Worm (Caenorhabditis elegans) whole organism, young adult: ENCODE measurements around the gene aakg-1.

Source experiments
- B0035.1 ChIP-seq: sonication (generic microtip); optimal IDR thresholded peaks from 2 replicates; lab custom pipeline; 2016; ENCODE audit warnings: missing genetic modification characterization, mild to moderate bottlenecking, missing compliant biosample characterization, missing genotype, missing genetic modification reagents
- B0336.3 ChIP-seq: fragments of 200-800 bp; sonication (Bioruptor generic); IDR thresholded peaks from 2 replicates; pipeline ENCODE4 v1.3.6; 2022; ENCODE audit warnings: missing genetic modification characterization, missing compliant biosample characterization
- F23B12.7 ChIP-seq: sonication (generic microtip); optimal IDR thresholded peaks from 2 replicates; lab custom pipeline; 2017; ENCODE audit warnings: missing genetic modification characterization, mild to moderate bottlenecking, missing compliant biosample characterization, antibody characterized with exemption, moderate library complexity; ENCODE audit not compliant: insufficient read depth
- F39B2.1 ChIP-seq: fragments of 200-800 bp; sonication (Bioruptor generic); IDR thresholded peaks from 2 replicates; pipeline ENCODE4 v1.3.6; 2022; ENCODE audit warnings: missing genetic modification reagents, missing genetic modification characterization, missing compliant biosample characterization
- F49E8.2 ChIP-seq: sonication (generic microtip); optimal IDR thresholded peaks from 3 replicates; lab custom pipeline; 2017; ENCODE audit warnings: missing genetic modification characterization, mild to moderate bottlenecking, missing compliant biosample characterization, antibody characterized with exemption, moderate library complexity; ENCODE audit not compliant: insufficient read depth
- K12H6.12 ChIP-seq: fragments of 200-800 bp; sonication (Bioruptor generic); optimal IDR thresholded peaks from 2 replicates; lab custom pipeline; 2018; ENCODE audit warnings: mild to moderate bottlenecking, missing genetic modification characterization, missing compliant biosample characterization
- Y67H2A.10 ChIP-seq: fragments of 200-800 bp; sonication (Bioruptor generic); conservative IDR thresholded peaks from 2 replicates; pipeline ENCODE4 v1.3.6; 2022; ENCODE audit warnings: missing genetic modification reagents, missing genetic modification characterization, missing compliant biosample characterization
- Y95B8A.8 ChIP-seq: fragments of 200-800 bp; sonication (Bioruptor generic); IDR thresholded peaks from 2 replicates; pipeline ENCODE4 v1.3.6; 2022; ENCODE audit warnings: missing genetic modification reagents, missing genetic modification characterization, missing compliant biosample characterization
- ZK185.1 ChIP-seq: sonication (generic microtip); optimal IDR thresholded peaks from 2 replicates; lab custom pipeline; 2016; ENCODE audit warnings: mild to moderate bottlenecking, missing genetic modification characterization, missing compliant biosample characterization; ENCODE audit not compliant: poor library complexity, severe bottlenecking
- akir-1 ChIP-seq: fragments of 200-800 bp; sonication (Bioruptor generic); optimal IDR thresholded peaks from 2 replicates; lab custom pipeline; 2018; ENCODE audit warnings: mild to moderate bottlenecking, missing genetic modification characterization, moderate library complexity, missing compliant biosample characterization
- ama-1 ChIP-seq, 3 experiments: fragments of 150-350 bp in 1 of 3; sonication (generic microtip) in 2 of 3; optimal IDR thresholded peaks; 2 replicates each; lab custom pipeline; 2014 to 2018; ENCODE audit warnings: missing biosample characterization in 2 of 3, missing genetic modification characterization in 2 of 3, missing genetic modification reagents in 2 of 3
- attf-5 ChIP-seq: fragments of 200-800 bp; sonication (Bioruptor generic); optimal IDR thresholded peaks from 2 replicates; lab custom pipeline; 2018; ENCODE audit warnings: mild to moderate bottlenecking, missing genetic modification characterization, missing compliant biosample characterization
- bed-1 ChIP-seq: fragments of 200-800 bp; sonication (Bioruptor generic); IDR thresholded peaks from 2 replicates; pipeline ENCODE4 v1.3.6; 2022; ENCODE audit warnings: missing genetic modification reagents, missing genetic modification characterization, missing compliant biosample characterization
- ccch-3 ChIP-seq: fragments of 200-800 bp; sonication (Bioruptor generic); optimal IDR thresholded peaks from 2 replicates; lab custom pipeline; 2018; ENCODE audit warnings: mild to moderate bottlenecking, missing genetic modification characterization, missing compliant biosample characterization
- cebp-1 ChIP-seq, 2 experiments: fragments of 200-800 bp in 1 of 2; sonication (Bioruptor generic) in 1 of 2; sonication (generic microtip) in 1 of 2; IDR thresholded peaks in 1 of 2; optimal IDR thresholded peaks in 1 of 2; 2 replicates each; pipeline versions ENCODE4 v1.3.6 to Lab custom; 2017 to 2022; ENCODE audit warnings: missing compliant biosample characterization in 2 of 2, missing genetic modification characterization in 2 of 2, mild to moderate bottlenecking in 1 of 2, missing genetic modification reagents in 1 of 2, moderate library complexity in 1 of 2
- ceh-40 ChIP-seq: fragments of 200-800 bp; sonication (Bioruptor generic); IDR thresholded peaks from 2 replicates; pipeline ENCODE4 v1.3.6; 2022; ENCODE audit warnings: missing genetic modification characterization, missing compliant biosample characterization
- efl-1 ChIP-seq: fragments of 150-350 bp; optimal IDR thresholded peaks from 2 replicates; lab custom pipeline; 2014; ENCODE audit warnings: missing biosample characterization, missing genetic modification reagents, missing genetic modification characterization
- egrh-3 ChIP-seq: fragments of 200-800 bp; sonication (Bioruptor generic); IDR thresholded peaks from 2 replicates; pipeline ENCODE4 v1.3.6; 2022; ENCODE audit warnings: missing genetic modification reagents, missing genetic modification characterization, missing compliant biosample characterization
- ekl-4 ChIP-seq: fragments of 200-800 bp; sonication (Bioruptor generic); IDR thresholded peaks from 2 replicates; pipeline ENCODE4 v1.3.6; 2022; ENCODE audit warnings: missing genetic modification reagents, missing genetic modification characterization, missing compliant biosample characterization
- hmg-1.2 ChIP-seq: fragments of 200-800 bp; sonication (Bioruptor generic); IDR thresholded peaks from 2 replicates; pipeline ENCODE4 v1.3.6; 2022; ENCODE audit warnings: missing genetic modification reagents, missing genetic modification characterization, missing compliant biosample characterization
- hmg-20 ChIP-seq: fragments of 200-800 bp; sonication (Bioruptor generic); IDR thresholded peaks from 2 replicates; pipeline ENCODE4 v1.3.6; 2022; ENCODE audit warnings: missing genetic modification reagents, missing genetic modification characterization, missing compliant biosample characterization
- let-526 ChIP-seq: fragments of 200-800 bp; sonication (Bioruptor generic); IDR thresholded peaks from 2 replicates; pipeline ENCODE4 v1.3.6; 2022; ENCODE audit warnings: missing genetic modification reagents, missing genetic modification characterization, missing compliant biosample characterization
- let-607 ChIP-seq, 2 experiments: fragments of 200-800 bp in 1 of 2; sonication (Bioruptor generic) in 1 of 2; sonication (generic microtip) in 1 of 2; optimal IDR thresholded peaks; 2 replicates each; lab custom pipeline; 2016 to 2018; ENCODE audit warnings: mild to moderate bottlenecking in 2 of 2, missing compliant biosample characterization in 2 of 2, missing genetic modification characterization in 2 of 2, moderate library complexity in 2 of 2, missing genotype in 1 of 2
- lin-54 ChIP-seq: fragments of 200-800 bp; sonication (Bioruptor generic); optimal IDR thresholded peaks from 2 replicates; lab custom pipeline; 2018; ENCODE audit warnings: mild to moderate bottlenecking, missing genetic modification characterization, missing compliant biosample characterization
- lir-1 ChIP-seq: fragments of 200-800 bp; sonication (Bioruptor generic); conservative IDR thresholded peaks from 2 replicates; pipeline ENCODE4 v1.3.6; 2022; ENCODE audit warnings: missing genetic modification reagents, missing genetic modification characterization, missing compliant biosample characterization
- lsl-1 ChIP-seq: fragments of 200-800 bp; sonication (Bioruptor generic); optimal IDR thresholded peaks from 2 replicates; lab custom pipeline; 2018; ENCODE audit warnings: mild to moderate bottlenecking, missing genetic modification characterization, moderate library complexity, missing compliant biosample characterization
- madf-3 ChIP-seq: fragments of 200-800 bp; sonication (Bioruptor generic); IDR thresholded peaks from 2 replicates; pipeline ENCODE4 v1.3.6; 2022; ENCODE audit warnings: missing genetic modification reagents, missing genetic modification characterization, missing compliant biosample characterization
- madf-6 ChIP-seq: fragments of 200-800 bp; sonication (Bioruptor generic); IDR thresholded peaks from 2 replicates; pipeline ENCODE4 v1.3.6; 2022; ENCODE audit warnings: missing genetic modification reagents, missing genetic modification characterization, missing compliant biosample characterization
- madf-8 ChIP-seq: fragments of 200-800 bp; sonication (Bioruptor generic); conservative IDR thresholded peaks from 2 replicates; pipeline ENCODE4 v1.3.6; 2022; ENCODE audit warnings: missing genetic modification reagents, missing genetic modification characterization, missing compliant biosample characterization
- mel-28 ChIP-seq: sonication (generic microtip); optimal IDR thresholded peaks from 2 replicates; lab custom pipeline; 2016; ENCODE audit warnings: borderline replicate concordance, mild to moderate bottlenecking, missing genetic modification characterization, missing compliant biosample characterization
- mxl-1 ChIP-seq: sonication (generic microtip); optimal IDR thresholded peaks from 2 replicates; lab custom pipeline; 2016; ENCODE audit warnings: missing genetic modification characterization, missing compliant biosample characterization
- nfya-2 ChIP-seq: fragments of 200-800 bp; sonication (Bioruptor generic); IDR thresholded peaks from 2 replicates; pipeline ENCODE4 v1.3.6; 2022; ENCODE audit warnings: missing genetic modification reagents, missing genetic modification characterization, missing compliant biosample characterization
- nfyb-1 ChIP-seq: fragments of 200-800 bp; sonication (Bioruptor generic); IDR thresholded peaks from 2 replicates; pipeline ENCODE4 v1.3.6; 2022; ENCODE audit warnings: missing genetic modification reagents, missing genetic modification characterization, missing compliant biosample characterization
- nhr-120 ChIP-seq: fragments of 200-800 bp; sonication (Bioruptor generic); IDR thresholded peaks from 2 replicates; pipeline ENCODE4 v1.3.6; 2022; ENCODE audit warnings: missing genetic modification characterization, missing compliant biosample characterization
- nhr-27 ChIP-seq: fragments of 200-800 bp; sonication (Bioruptor generic); optimal IDR thresholded peaks from 2 replicates; lab custom pipeline; 2018; ENCODE audit warnings: mild to moderate bottlenecking, missing genetic modification characterization, moderate library complexity, missing compliant biosample characterization
- pha-4 ChIP-seq: fragments of 150-350 bp; sonication (generic microtip); optimal IDR thresholded peaks from 2 replicates; lab custom pipeline; 2014; ENCODE audit warnings: missing biosample characterization, missing genetic modification reagents, missing genetic modification characterization
- rec-8 ChIP-seq, 2 experiments: sonication (generic microtip); optimal IDR thresholded peaks; 2 replicates each; lab custom pipeline; 2016; ENCODE audit warnings: mild to moderate bottlenecking in 2 of 2, missing genetic modification characterization in 2 of 2, missing genetic modification reagents in 2 of 2, missing genotype in 2 of 2, missing biosample characterization in 1 of 2, missing compliant biosample characterization in 1 of 2, moderate library complexity in 1 of 2
- sea-2 ChIP-seq: fragments of 200-800 bp; sonication (Bioruptor generic); IDR thresholded peaks from 2 replicates; pipeline ENCODE4 v1.3.6; 2022; ENCODE audit warnings: missing genetic modification characterization, missing compliant biosample characterization
- snpc-3.4 ChIP-seq: sonication (generic microtip); optimal IDR thresholded peaks from 2 replicates; lab custom pipeline; 2017; ENCODE audit warnings: missing genetic modification characterization, mild to moderate bottlenecking, missing compliant biosample characterization, antibody characterized with exemption, moderate library complexity, missing genotype, missing genetic modification reagents
- snpc-4 ChIP-seq, 5 experiments: fragments of 150-350 bp in 1 of 5; sonication (generic microtip) in 4 of 5; optimal IDR thresholded peaks; 2 replicates each; lab custom pipeline; 2014 to 2018; ENCODE audit warnings: missing genetic modification characterization in 5 of 5, missing biosample characterization in 3 of 5, antibody characterized with exemption in 2 of 5, mild to moderate bottlenecking in 2 of 5, missing compliant biosample characterization in 2 of 5, missing genotype in 2 of 5, moderate library complexity in 2 of 5, missing genetic modification reagents in 1 of 5
- somi-1 ChIP-seq: fragments of 200-800 bp; sonication (Bioruptor generic); optimal IDR thresholded peaks from 2 replicates; lab custom pipeline; 2018; ENCODE audit warnings: mild to moderate bottlenecking, missing genetic modification characterization, missing compliant biosample characterization
- sptf-2 ChIP-seq: fragments of 200-800 bp; sonication (Bioruptor generic); optimal IDR thresholded peaks from 2 replicates; lab custom pipeline; 2018; ENCODE audit warnings: mild to moderate bottlenecking, missing genetic modification characterization, missing compliant biosample characterization
- tbx-9 ChIP-seq: sonication (generic microtip); optimal IDR thresholded peaks from 2 replicates; lab custom pipeline; 2016; ENCODE audit warnings: borderline replicate concordance, missing genetic modification characterization, inconsistent platforms, missing compliant biosample characterization
- zfh-2 ChIP-seq: fragments of 200-800 bp; sonication (Bioruptor generic); conservative IDR thresholded peaks from 2 replicates; pipeline ENCODE4 v1.3.6; 2022; ENCODE audit warnings: missing genetic modification reagents, missing genetic modification characterization, missing compliant biosample characterization
- zim-3 ChIP-seq: sonication (generic microtip); optimal IDR thresholded peaks from 2 replicates; lab custom pipeline; 2017; ENCODE audit warnings: mild to moderate bottlenecking, missing genetic modification characterization, moderate library complexity, missing compliant biosample characterization
- ztf-6 ChIP-seq: fragments of 200-800 bp; sonication (Bioruptor generic); IDR thresholded peaks from 2 replicates; pipeline ENCODE4 v1.3.6; 2022; ENCODE audit warnings: missing genetic modification reagents, missing genetic modification characterization, missing compliant biosample characterization

The aakg-1 gene

DNA sequence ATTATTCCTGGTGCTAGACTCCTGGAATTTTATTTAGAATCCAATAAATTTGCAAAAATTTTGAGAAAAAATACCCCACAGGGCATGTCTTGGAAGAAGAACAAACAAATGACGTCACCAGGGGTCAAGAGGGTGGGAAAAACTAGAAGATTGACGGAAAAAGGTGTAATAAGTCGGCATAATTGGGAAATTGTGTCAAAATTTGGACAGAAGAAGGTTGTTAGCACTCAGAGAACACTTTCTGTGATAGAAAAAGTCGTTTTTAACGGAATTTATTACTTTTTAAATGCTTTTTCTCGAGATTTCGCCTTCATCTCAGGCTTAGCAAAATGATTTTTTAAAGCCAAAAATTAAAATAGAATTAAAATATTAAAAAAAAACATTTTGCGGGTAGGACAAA, 32.1 kb upstream of the aakg-1 start (continued):
- TF ChIP-seq ztf-6 (GFP tag; lab: Robert Waterston, UW), result no peak
- peak in 1 of 2 experiments; percentile 18 for TF ChIP-seq let-607 (tag; optimal IDR thresholded peaks at IDR 0.05; lab: Kevin White, UChicago)
- TF ChIP-seq efl-1 (GFP tag; lab: Kevin White, UChicago), result no peak
- peak; percentile 48; the same call in 1 of the 2 replicates for TF ChIP-seq nfyb-1 (GFP tag; lab: Robert Waterston, UW)
- peak; percentile 10 for TF ChIP-seq attf-5 (GFP tag; lab: Kevin White, UChicago)
- 0 out of 2 replicates have a peak, but pooled peaks have one; percentile 15 for TF ChIP-seq hmg-20
- TF ChIP-seq zim-3 (tag; lab: Kevin White, UChicago), result peak; percentile 22
- TF ChIP-seq mel-28 (tag; lab: Kevin White, UChicago), result peak; percentile 23
- 0 out of 2 replicates have a peak, but pooled peaks have one; percentile 35 for TF ChIP-seq madf-6 (GFP tag; lab: Robert Waterston, UW)
- TF ChIP-seq lin-54, result no peak
- TF ChIP-seq ZK185.1, result peak; percentile 4
- TF ChIP-seq egrh-3 (GFP tag; lab: Robert Waterston, UW), result no peak
- TF ChIP-seq tbx-9 (tag; lab: Kevin White, UChicago), result peak; percentile 70
- no peak for TF ChIP-seq cebp-1 (GFP tag; IDR thresholded peaks at IDR 0.05; lab: Robert Waterston, UW)
- TF ChIP-seq cebp-1 (tag; optimal IDR thresholded peaks at IDR 0.05; lab: Kevin White, UChicago), result peak; percentile 61
- no peak for TF ChIP-seq mxl-1 (tag; lab: Kevin White, UChicago)
- TF ChIP-seq ekl-4 (GFP tag; lab: Robert Waterston, UW), result no peak
- no peak for TF ChIP-seq rec-8 (tag; optimal IDR thresholded peaks at IDR 0.05; lab: Kevin White, UChicago)
- no peak for TF ChIP-seq nhr-120 (GFP tag; lab: Robert Waterston, UW)
- TF ChIP-seq bed-1, result 0 out of 2 replicates have a peak, but pooled peaks have one; percentile 22
- TF ChIP-seq sptf-2 (GFP tag; lab: Kevin White, UChicago), result no peak
- TF ChIP-seq F39B2.1, result 0 out of 2 replicates have a peak, but pooled peaks have one; percentile 37
- no peak for TF ChIP-seq F49E8.2 (tag; lab: Kevin White, UChicago)
- no peak for TF ChIP-seq somi-1 (GFP tag; lab: Kevin White, UChicago)
- no peak for TF ChIP-seq lsl-1 (GFP tag; lab: Kevin White, UChicago)
- no peak for TF ChIP-seq K12H6.12 (tag; lab: Kevin White, UChicago)
- TF ChIP-seq Y95B8A.8 (GFP tag; lab: Robert Waterston, UW), result no peak
- no peak for TF ChIP-seq ccch-3 (GFP tag; lab: Kevin White, UChicago)
- TF ChIP-seq F23B12.7, result no peak
- no peak for TF ChIP-seq madf-8 (GFP tag; lab: Robert Waterston, UW)
- TF ChIP-seq ama-1 (optimal IDR thresholded peaks at IDR 0.05; lab: Kevin White, UChicago), result peak; percentile 82
- no peak for TF ChIP-seq ama-1 (GFP tag; optimal IDR thresholded peaks at IDR 0.05; lab: Kevin White, UChicago)
- TF ChIP-seq B0035.1 (tag; lab: Kevin White, UChicago), result no peak
- no peak for TF ChIP-seq let-526 (GFP tag; lab: Robert Waterston, UW)
- TF ChIP-seq B0336.3 (GFP tag; lab: Robert Waterston, UW), result peak; percentile 55
- no peak for TF ChIP-seq ceh-40
- no peak for TF ChIP-seq pha-4
- no peak for TF ChIP-seq akir-1
- no peak for TF ChIP-seq nfya-2 (GFP tag; lab: Robert Waterston, UW)
- no peak for TF ChIP-seq snpc-3.4 (tag; lab: Kevin White, UChicago)
- no peak for TF ChIP-seq snpc-4 (GFP tag; optimal IDR thresholded peaks at IDR 0.05; lab: Kevin White, UChicago)
- TF ChIP-seq snpc-4 (tag; optimal IDR thresholded peaks at IDR 0.05; lab: Kevin White, UChicago), result no peak
- no peak for TF ChIP-seq sea-2 (GFP tag; lab: Robert Waterston, UW)
- no peak for TF ChIP-seq nhr-27 (tag; lab: Kevin White, UChicago)
- TF ChIP-seq hmg-1.2, result no peak
- TF ChIP-seq Y67H2A.10 (GFP tag; lab: Robert Waterston, UW), result no peak
- TF ChIP-seq madf-3 (GFP tag; lab: Robert Waterston, UW), result no peak
- no peak for TF ChIP-seq lir-1 (GFP tag; lab: Robert Waterston, UW)
- no peak for TF ChIP-seq zfh-2 (GFP tag; lab: Robert Waterston, UW)
